Fruit fly (Drosophila melanogaster): ENCODE results near the gene CG14050.

Gene CG14050

DNA sequence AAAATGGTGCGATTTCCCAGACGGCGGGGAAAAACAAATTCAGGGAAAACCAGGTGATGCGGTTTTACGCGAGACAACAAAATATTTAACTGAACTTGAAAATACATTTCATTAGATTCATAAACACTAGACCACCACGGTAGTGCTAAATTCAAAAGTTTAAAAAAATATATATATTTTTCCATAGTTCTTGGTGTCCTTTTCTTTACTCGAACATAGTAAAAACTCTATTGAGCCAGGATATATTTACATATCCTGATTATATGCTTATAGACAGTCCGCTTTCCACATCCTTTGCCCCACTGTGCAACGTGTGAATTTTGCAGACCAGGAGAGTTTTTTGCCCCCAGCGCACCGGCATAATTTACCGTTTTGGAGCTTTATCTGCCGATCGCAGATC is 39.4 kb upstream of the CG14050 start (continued):
- no peak for TF ChIP-seq CG17186 (GFP tag; optimal IDR thresholded peaks at IDR 0.05)
- no peak for TF ChIP-seq Stat92E (GFP tag; optimal IDR thresholded peaks at IDR 0.05)
- no peak for TF ChIP-seq gro (GFP tag; optimal IDR thresholded peaks at IDR 0.05)
- 0 out of 2 replicates have a peak, but pooled peaks have one; percentile 15 for TF ChIP-seq slbo (GFP tag; IDR thresholded peaks at IDR 0.05)
- no peak for TF ChIP-seq D19B (GFP tag; optimal IDR thresholded peaks at IDR 0.05)
- TF ChIP-seq eyg (GFP tag; optimal IDR thresholded peaks at IDR 0.05): no peak
- TF ChIP-seq tll (GFP tag; optimal IDR thresholded peaks at IDR 0.05): no peak
- TF ChIP-seq CG10274 (GFP tag; optimal IDR thresholded peaks at IDR 0.05): no peak
- TF ChIP-seq CG8765 (GFP tag; IDR thresholded peaks at IDR 0.05): no peak
- TF ChIP-seq Xrp1 (GFP tag; IDR thresholded peaks at IDR 0.05): peak; percentile 51
- no peak for TF ChIP-seq lola (GFP tag; optimal IDR thresholded peaks at IDR 0.05)
- no peak for TF ChIP-seq CG18476 (GFP tag; optimal IDR thresholded peaks at IDR 0.05)
- no peak for TF ChIP-seq CG3281 (GFP tag; optimal IDR thresholded peaks at IDR 0.05)
- TF ChIP-seq ewg (GFP tag; optimal IDR thresholded peaks at IDR 0.05): no peak
- no peak for TF ChIP-seq CG30020 (tag; optimal IDR thresholded peaks at IDR 0.05)
- TF ChIP-seq CG1603 (tag; optimal IDR thresholded peaks at IDR 0.05): no peak
- TF ChIP-seq gsb (GFP tag; IDR thresholded peaks at IDR 0.05): no peak
- TF ChIP-seq her (GFP tag; optimal IDR thresholded peaks at IDR 0.05): no peak
- no peak for TF ChIP-seq CG11085 (GFP tag; IDR thresholded peaks at IDR 0.05)
- TF ChIP-seq D (optimal IDR thresholded peaks at IDR 0.05): no peak
- TF ChIP-seq D (GFP tag; optimal IDR thresholded peaks at IDR 0.05): no peak
- no peak for TF ChIP-seq CG12769 (tag; optimal IDR thresholded peaks at IDR 0.05)
- TF ChIP-seq CG32772 (GFP tag; IDR thresholded peaks at IDR 0.05): no peak
- no peak for TF ChIP-seq CG9876 (GFP tag; optimal IDR thresholded peaks at IDR 0.05)
- TF ChIP-seq CG8359 (GFP tag; optimal IDR thresholded peaks at IDR 0.05; ENCODE audit: borderline replicate concordance): no peak
- TF ChIP-seq CG15696 (tag; optimal IDR thresholded peaks at IDR 0.05): no peak
- TF ChIP-seq CG9932 (GFP tag; IDR thresholded peaks at IDR 0.05): no peak
- peak; percentile 18 for TF ChIP-seq CG9727 (GFP tag; optimal IDR thresholded peaks at IDR 0.05)
- no peak for TF ChIP-seq gt (GFP tag; IDR thresholded peaks at IDR 0.05)
- TF ChIP-seq MBD-R2 (GFP tag; IDR thresholded peaks at IDR 0.05): no peak
- no peak for TF ChIP-seq Scr (GFP tag; IDR thresholded peaks at IDR 0.05; ENCODE audit: partially characterized antibody)
- no peak for TF ChIP-seq sna (GFP tag; IDR thresholded peaks at IDR 0.05; ENCODE audit: partially characterized antibody)
- peak; percentile 47 for TF ChIP-seq CG2712 (tag; optimal IDR thresholded peaks at IDR 0.05)
- no peak for TF ChIP-seq chif (GFP tag; optimal IDR thresholded peaks at IDR 0.05)
- TF ChIP-seq Bgb (GFP tag; IDR thresholded peaks at IDR 0.05; ENCODE audit: partially characterized antibody): no peak
- peak; percentile 23; the same call in 1 of the 2 replicates for TF ChIP-seq CG6689 (GFP tag; IDR thresholded peaks at IDR 0.05)
- no peak for TF ChIP-seq CG2889 (GFP tag; IDR thresholded peaks at IDR 0.05)
- TF ChIP-seq trh (GFP tag; optimal IDR thresholded peaks at IDR 0.05): no peak
- no peak for TF ChIP-seq crp (GFP tag; optimal IDR thresholded peaks at IDR 0.05)
- no peak for TF ChIP-seq CG8478 (optimal IDR thresholded peaks at IDR 0.05)
- no peak for TF ChIP-seq Hand (GFP tag; optimal IDR thresholded peaks at IDR 0.05)
- no peak for TF ChIP-seq CG5245 (GFP tag; optimal IDR thresholded peaks at IDR 0.05)
- no peak for TF ChIP-seq CG31365 (tag; optimal IDR thresholded peaks at IDR 0.05)
- peak; percentile 4 for TF ChIP-seq PHDP (tag; optimal IDR thresholded peaks at IDR 0.05)
- peak; percentile 1 to 23 for TF ChIP-seq bsh (GFP tag; optimal IDR thresholded peaks at IDR 0.05)
- TF ChIP-seq amos (GFP tag; IDR thresholded peaks at IDR 0.05; ENCODE audit: partially characterized antibody): no peak
- no peak for TF ChIP-seq CG11456 (GFP tag; IDR thresholded peaks at IDR 0.05)
- TF ChIP-seq CG10366 (GFP tag; IDR thresholded peaks at IDR 0.05): no peak
- no peak for TF ChIP-seq pros (GFP tag; optimal IDR thresholded peaks at IDR 0.05)
- TF ChIP-seq sisA (GFP tag; IDR thresholded peaks at IDR 0.05): 0 out of 2 replicates have a peak, but pooled peaks have one; percentile 14
- TF ChIP-seq phol (tag; optimal IDR thresholded peaks at IDR 0.05): peak; percentile 25
